Fruit fly (Drosophila melanogaster) whole organism, embryonic: ENCODE results near the gene CG46313.

Source experiments
- CG10431 ChIP-seq: fragments of 200-800 bp; sonication (Bioruptor generic); optimal IDR thresholded peaks from 3 replicates; lab custom pipeline; 2018; ENCODE audit warnings: missing biosample characterization, mild to moderate bottlenecking, missing genetic modification characterization
- CG12219 ChIP-seq: fragments of 200-800 bp; sonication (Bioruptor generic); optimal IDR thresholded peaks from 3 replicates; lab custom pipeline; 2018; ENCODE audit warnings: missing biosample characterization, mild to moderate bottlenecking, missing genetic modification characterization
- CG1233 ChIP-seq: fragments of 200-800 bp; sonication (Bioruptor generic); optimal IDR thresholded peaks from 4 replicates; lab custom pipeline; 2018; ENCODE audit warnings: missing biosample characterization, mild to moderate bottlenecking, missing genetic modification characterization
- CG12744 ChIP-seq: fragments of 200-800 bp; sonication (Bioruptor generic); optimal IDR thresholded peaks from 2 replicates; lab custom pipeline; 2016; ENCODE audit warnings: missing biosample characterization, missing genetic modification characterization
- CG15073 ChIP-seq: fragments of 200-800 bp; sonication (Bioruptor generic); optimal IDR thresholded peaks from 2 replicates; lab custom pipeline; 2016; ENCODE audit warnings: missing biosample characterization, missing genetic modification characterization
- CG17359 ChIP-seq: fragments of 200-800 bp; sonication (Bioruptor generic); optimal IDR thresholded peaks from 3 replicates; lab custom pipeline; 2018; ENCODE audit warnings: missing biosample characterization, mild to moderate bottlenecking, missing genetic modification characterization, moderate library complexity
- CG17568 ChIP-seq: fragments of 200-800 bp; sonication (Bioruptor generic); optimal IDR thresholded peaks from 2 replicates; lab custom pipeline; 2018; ENCODE audit warnings: missing biosample characterization, mild to moderate bottlenecking, missing genetic modification characterization, moderate library complexity
- CG17802 ChIP-seq: fragments of 200-800 bp; sonication (Bioruptor generic); optimal IDR thresholded peaks from 2 replicates; lab custom pipeline; 2018; ENCODE audit warnings: missing biosample characterization, mild to moderate bottlenecking, missing genetic modification characterization, moderate library complexity
- CG18619 ChIP-seq: fragments of 200-800 bp; sonication (Bioruptor generic); optimal IDR thresholded peaks from 3 replicates; lab custom pipeline; 2017; ENCODE audit warnings: missing biosample characterization, mild to moderate bottlenecking, missing genetic modification characterization
- CG2202 ChIP-seq: fragments of 200-800 bp; sonication (Bioruptor generic); optimal IDR thresholded peaks from 2 replicates; lab custom pipeline; 2018; ENCODE audit warnings: missing biosample characterization, mild to moderate bottlenecking, missing genetic modification characterization
- CG4360 ChIP-seq: fragments of 200-800 bp; sonication (Bioruptor generic); IDR thresholded peaks from 2 replicates; pipeline ENCODE4 v1.3.6; 2022; ENCODE audit warnings: missing biosample characterization, missing genetic modification characterization
- CG5953 ChIP-seq: fragments of 200-800 bp; sonication (Bioruptor generic); IDR thresholded peaks from 2 replicates; pipeline ENCODE4 v1.3.6; 2022; ENCODE audit warnings: missing biosample characterization, missing genetic modification characterization
- CG6791 ChIP-seq: fragments of 200-800 bp; sonication (Bioruptor generic); IDR thresholded peaks from 3 replicates; pipeline ENCODE4 v1.3.6; 2022; ENCODE audit warnings: missing biosample characterization, missing genetic modification characterization; ENCODE audit not compliant: partially characterized antibody
- CTCF ChIP-seq: fragments of 200-800 bp; sonication (Bioruptor generic); optimal IDR thresholded peaks from 2 replicates; lab custom pipeline; 2017; ENCODE audit warnings: missing biosample characterization, mild to moderate bottlenecking, missing genetic modification characterization, moderate library complexity
- Camta ChIP-seq: fragments of 200-800 bp; sonication (Bioruptor generic); optimal IDR thresholded peaks from 2 replicates; lab custom pipeline; 2016; ENCODE audit warnings: missing biosample characterization, missing genetic modification characterization
- CkIIα-i1 ChIP-seq: fragments of 200-800 bp; sonication (Bioruptor generic); IDR thresholded peaks from 2 replicates; pipeline ENCODE4 v1.3.6; 2022; ENCODE audit warnings: missing biosample characterization, missing genetic modification characterization
- Dbx ChIP-seq: fragments of 200-800 bp; sonication (Bioruptor generic); IDR thresholded peaks from 3 replicates; pipeline ENCODE4 v1.3.6; 2022; ENCODE audit warnings: missing biosample characterization, missing genetic modification characterization
- Dip2 ChIP-seq: fragments of 200-800 bp; sonication (Bioruptor generic); IDR thresholded peaks from 2 replicates; pipeline ENCODE4 v1.3.6; 2022; ENCODE audit warnings: missing biosample characterization, missing genetic modification characterization
- Hey ChIP-seq: fragments of 200-800 bp; sonication (Bioruptor generic); optimal IDR thresholded peaks from 3 replicates; lab custom pipeline; 2018; ENCODE audit warnings: missing biosample characterization, mild to moderate bottlenecking, missing genetic modification characterization
- HmgZ ChIP-seq: fragments of 200-800 bp; sonication (Bioruptor generic); optimal IDR thresholded peaks from 2 replicates; lab custom pipeline; 2018; ENCODE audit warnings: missing biosample characterization, mild to moderate bottlenecking, missing genetic modification characterization
- Hr3 ChIP-seq: fragments of 200-800 bp; sonication (Bioruptor generic); optimal IDR thresholded peaks from 3 replicates; lab custom pipeline; 2016; ENCODE audit warnings: missing biosample characterization, missing genetic modification characterization
- NfI ChIP-seq: fragments of 200-800 bp; sonication (Bioruptor generic); optimal IDR thresholded peaks from 3 replicates; lab custom pipeline; 2018; ENCODE audit warnings: missing biosample characterization, mild to moderate bottlenecking, missing genetic modification characterization, moderate library complexity
- Pdp1 ChIP-seq, 2 experiments: fragments of 200-800 bp; sonication (Bioruptor generic); optimal IDR thresholded peaks; 3 replicates each; lab custom pipeline; 2016; ENCODE audit warnings: missing biosample characterization in 2 of 2, missing genetic modification characterization in 2 of 2, mild to moderate bottlenecking in 1 of 2, moderate library complexity in 1 of 2
- Rx ChIP-seq: fragments of 200-800 bp; sonication (Bioruptor generic); IDR thresholded peaks from 2 replicates; pipeline ENCODE4 v1.3.6; 2022; ENCODE audit warnings: missing biosample characterization, missing genetic modification characterization
- Sry-β ChIP-seq: fragments of 200-800 bp; sonication (Bioruptor generic); optimal IDR thresholded peaks from 2 replicates; lab custom pipeline; 2018; ENCODE audit warnings: missing biosample characterization, mild to moderate bottlenecking, missing genetic modification characterization, moderate library complexity
- ac ChIP-seq: fragments of 200-800 bp; sonication (Bioruptor generic); optimal IDR thresholded peaks from 3 replicates; lab custom pipeline; 2017; ENCODE audit warnings: missing biosample characterization, mild to moderate bottlenecking, missing genetic modification characterization
- al ChIP-seq: fragments of 200-800 bp; sonication (Bioruptor generic); IDR thresholded peaks from 2 replicates; pipeline ENCODE4 v1.3.6; 2022; ENCODE audit warnings: missing biosample characterization, missing genetic modification characterization
- aop ChIP-seq: fragments of 200-800 bp; sonication (Bioruptor generic); IDR thresholded peaks from 2 replicates; pipeline ENCODE4 v1.3.6; 2022; ENCODE audit warnings: missing biosample characterization, missing genetic modification characterization
- ara ChIP-seq: fragments of 200-800 bp; sonication (Bioruptor generic); IDR thresholded peaks from 2 replicates; pipeline ENCODE4 v1.3.6; 2022; ENCODE audit warnings: missing biosample characterization, missing genetic modification characterization
- ash1 ChIP-seq: fragments of 200-800 bp; sonication (Bioruptor generic); optimal IDR thresholded peaks from 2 replicates; lab custom pipeline; 2018; ENCODE audit warnings: missing biosample characterization, mild to moderate bottlenecking, missing genetic modification characterization
- bcd ChIP-seq: fragments of 200-800 bp; sonication (Bioruptor generic); optimal IDR thresholded peaks from 2 replicates; lab custom pipeline; 2017; ENCODE audit warnings: missing biosample characterization, mild to moderate bottlenecking, missing genetic modification characterization
- btn ChIP-seq: fragments of 200-800 bp; sonication (Bioruptor generic); optimal IDR thresholded peaks from 2 replicates; lab custom pipeline; 2016; ENCODE audit warnings: missing biosample characterization, missing genetic modification characterization
- cas ChIP-seq: fragments of 200-800 bp; sonication (Bioruptor generic); IDR thresholded peaks from 2 replicates; pipeline ENCODE4 v1.3.6; 2022; ENCODE audit warnings: missing biosample characterization, missing genetic modification characterization
- crol ChIP-seq: fragments of 200-800 bp; sonication (Bioruptor generic); IDR thresholded peaks from 2 replicates; pipeline ENCODE4 v1.3.6; 2022; ENCODE audit warnings: missing biosample characterization, missing genetic modification characterization
- da ChIP-seq: fragments of 200-800 bp; sonication (Bioruptor generic); optimal IDR thresholded peaks from 2 replicates; lab custom pipeline; 2016; ENCODE audit warnings: missing biosample characterization, missing genetic modification characterization
- dysf ChIP-seq: fragments of 200-800 bp; sonication (Bioruptor generic); IDR thresholded peaks from 3 replicates; pipeline ENCODE4 v1.3.6; 2022; ENCODE audit warnings: missing biosample characterization, missing genetic modification characterization
- fd64A ChIP-seq: fragments of 200-800 bp; sonication (Bioruptor generic); optimal IDR thresholded peaks from 3 replicates; lab custom pipeline; 2018; ENCODE audit warnings: missing biosample characterization, mild to moderate bottlenecking, missing genetic modification characterization
- gcm2 ChIP-seq: fragments of 200-800 bp; sonication (Bioruptor generic); optimal IDR thresholded peaks from 2 replicates; lab custom pipeline; 2016; ENCODE audit warnings: missing biosample characterization, missing genetic modification characterization
- gsb ChIP-seq: fragments of 200-800 bp; sonication (Bioruptor generic); IDR thresholded peaks from 2 replicates; pipeline ENCODE4 v1.3.6; 2022; ENCODE audit warnings: missing biosample characterization, missing genetic modification characterization
- ham ChIP-seq: fragments of 200-800 bp; sonication (Bioruptor generic); IDR thresholded peaks from 2 replicates; pipeline ENCODE4 v1.3.6; 2022; ENCODE audit warnings: missing biosample characterization, missing genetic modification characterization
- her ChIP-seq: fragments of 200-800 bp; sonication (Bioruptor generic); optimal IDR thresholded peaks from 2 replicates; lab custom pipeline; 2016; ENCODE audit warnings: missing biosample characterization, missing genetic modification characterization
- ken ChIP-seq: fragments of 200-800 bp; sonication (Bioruptor generic); IDR thresholded peaks from 3 replicates; pipeline ENCODE4 v1.3.6; 2022; ENCODE audit warnings: missing biosample characterization, missing genetic modification characterization
- lov ChIP-seq, 2 experiments: fragments of 200-800 bp in 1 of 2; fragments of >200 bp in 1 of 2; sonication (Bioruptor generic) in 1 of 2; IDR thresholded peaks in 1 of 2; optimal IDR thresholded peaks in 1 of 2; 2 replicates in 1 of 2; 3 replicates in 1 of 2; pipeline versions ENCODE4 v1.3.6 to Lab custom; 2017 to 2022; ENCODE audit warnings: missing biosample characterization in 1 of 2, missing genetic modification characterization in 1 of 2
- nau ChIP-seq: fragments of 200-800 bp; sonication (Bioruptor generic); optimal IDR thresholded peaks from 3 replicates; lab custom pipeline; 2017; ENCODE audit warnings: missing biosample characterization, mild to moderate bottlenecking, missing genetic modification characterization, missing genetic modification reagents
- scrt ChIP-seq: fragments of 200-800 bp; sonication (Bioruptor generic); optimal IDR thresholded peaks from 2 replicates; lab custom pipeline; 2018; ENCODE audit warnings: missing biosample characterization, mild to moderate bottlenecking, missing genetic modification characterization, moderate library complexity
- sens-2 ChIP-seq: fragments of 200-800 bp; sonication (Bioruptor generic); IDR thresholded peaks from 2 replicates; pipeline ENCODE4 v1.3.6; 2022; ENCODE audit warnings: missing biosample characterization, missing genetic modification characterization
- shn ChIP-seq: fragments of 200-800 bp; sonication (Bioruptor generic); optimal IDR thresholded peaks from 3 replicates; lab custom pipeline; 2016; ENCODE audit warnings: missing biosample characterization, missing genetic modification characterization
- slbo ChIP-seq: fragments of 200-800 bp; sonication (Bioruptor generic); IDR thresholded peaks from 2 replicates; pipeline ENCODE4 v1.3.6; 2022; ENCODE audit warnings: missing biosample characterization, missing genetic modification characterization
- slou ChIP-seq: fragments of 200-800 bp; sonication (Bioruptor generic); optimal IDR thresholded peaks from 3 replicates; lab custom pipeline; 2016; ENCODE audit warnings: missing biosample characterization, missing genetic modification characterization
- sr ChIP-seq: fragments of 200-800 bp; sonication (Bioruptor generic); IDR thresholded peaks from 3 replicates; pipeline ENCODE4 v1.3.6; 2022; ENCODE audit warnings: missing biosample characterization, missing genetic modification characterization
- tna ChIP-seq: fragments of 200-800 bp; sonication (Bioruptor generic); IDR thresholded peaks from 2 replicates; pipeline ENCODE4 v1.3.6; 2022; ENCODE audit warnings: missing biosample characterization, missing genetic modification characterization; ENCODE audit not compliant: partially characterized antibody
- vfl ChIP-seq: fragments of 200-800 bp; sonication (Bioruptor generic); optimal IDR thresholded peaks from 2 replicates; lab custom pipeline; 2016; ENCODE audit warnings: missing biosample characterization, missing genetic modification characterization
- zen ChIP-seq: fragments of 200-800 bp; sonication (Bioruptor generic); optimal IDR thresholded peaks from 3 replicates; lab custom pipeline; 2018; ENCODE audit warnings: missing biosample characterization, mild to moderate bottlenecking, missing genetic modification characterization, moderate library complexity

CG46313 gene

DNA sequence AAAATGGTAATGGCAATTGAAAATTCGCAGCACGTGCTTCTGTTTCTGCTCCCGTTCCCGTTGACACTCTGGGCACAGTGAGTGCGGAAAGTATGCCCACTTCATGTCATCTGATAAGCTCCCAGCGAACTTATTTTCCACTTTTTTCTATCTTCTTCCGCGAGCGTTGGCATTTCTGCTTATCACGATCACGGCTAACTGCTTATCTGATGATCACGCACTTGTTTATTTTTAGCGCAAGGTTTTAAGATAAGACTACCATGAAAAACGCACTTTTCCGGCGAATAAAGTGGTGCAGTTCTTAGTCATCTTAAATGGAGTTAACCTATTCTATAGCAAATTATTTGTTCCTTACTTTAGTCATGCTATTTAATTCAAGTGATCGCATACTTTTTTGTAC lies 40.9 kb upstream of the CG46313 start (continued):
- no peak for TF ChIP-seq sens-2 (GFP tag; lab: Robert Waterston, UW)
- no peak for TF ChIP-seq her (GFP tag; lab: Kevin White, UChicago)
- TF ChIP-seq ash1 (GFP tag; lab: Kevin White, UChicago), result no peak
- no peak for TF ChIP-seq CG12744 (GFP tag; lab: Kevin White, UChicago)
- peak; percentile 56 for TF ChIP-seq CG12219
- peak; percentile 33 for TF ChIP-seq nau (GFP tag; lab: Kevin White, UChicago)
- TF ChIP-seq CkIIα-i1 (GFP tag; lab: Robert Waterston, UW), result no peak
- TF ChIP-seq bcd (GFP tag; lab: Kevin White, UChicago), result peak; percentile 19
- no peak for TF ChIP-seq cas (GFP tag; lab: Robert Waterston, UW)
- no peak for TF ChIP-seq ac (GFP tag; lab: Kevin White, UChicago)
- peak; percentile 34 for TF ChIP-seq HmgZ (tag; lab: Kevin White, UChicago)
- peak; percentile 41; the same call in 1 of the 2 replicates for TF ChIP-seq gsb (GFP tag; lab: Robert Waterston, UW)
- no peak for TF ChIP-seq CG15073 (GFP tag; lab: Kevin White, UChicago)
- no peak for TF ChIP-seq Dip2
- TF ChIP-seq Hr3 (GFP tag; lab: Kevin White, UChicago), result peak; percentile 31
- peak; percentile 59; the same call in 2 of the 3 replicates for TF ChIP-seq dysf (GFP tag; lab: Robert Waterston, UW)
- no peak for TF ChIP-seq sr (GFP tag; lab: Robert Waterston, UW)
- no peak for TF ChIP-seq CG4360 (GFP tag; lab: Robert Waterston, UW)
- no peak for TF ChIP-seq CG17568 (GFP tag; lab: Kevin White, UChicago)
- TF ChIP-seq zen (tag; lab: Kevin White, UChicago), result no peak
- no peak for TF ChIP-seq lov (optimal IDR thresholded peaks at IDR 0.05; lab: Kevin White, UChicago)
- TF ChIP-seq lov (GFP tag; IDR thresholded peaks at IDR 0.05; lab: Robert Waterston, UW), result no peak
- no peak for TF ChIP-seq CTCF (GFP tag; lab: Kevin White, UChicago)
- no peak for TF ChIP-seq CG10431 (GFP tag; lab: Kevin White, UChicago)
- no peak for TF ChIP-seq vfl
- no peak for TF ChIP-seq gcm2 (GFP tag; lab: Kevin White, UChicago)
- TF ChIP-seq CG17359 (tag; lab: Kevin White, UChicago), result peak; percentile 26
- no peak for TF ChIP-seq ara (GFP tag; lab: Robert Waterston, UW)
- TF ChIP-seq CG17802 (tag; lab: Kevin White, UChicago), result no peak
- TF ChIP-seq da (GFP tag; lab: Kevin White, UChicago), result no peak
- TF ChIP-seq Pdp1 (GFP tag; optimal IDR thresholded peaks at IDR 0.05; lab: Kevin White, UChicago), result no peak
- TF ChIP-seq NfI (GFP tag; lab: Kevin White, UChicago), result peak; percentile 39
- no peak for TF ChIP-seq ham (GFP tag; lab: Robert Waterston, UW)
- TF ChIP-seq Sry-β (GFP tag; lab: Kevin White, UChicago), result no peak
- TF ChIP-seq slou, result no peak
- TF ChIP-seq aop, result no peak
- TF ChIP-seq CG6791 (GFP tag; lab: Robert Waterston, UW), result no peak
- TF ChIP-seq CG18619 (GFP tag; lab: Kevin White, UChicago), result peak; percentile 7
- no peak for TF ChIP-seq CG2202 (tag; lab: Kevin White, UChicago)
- no peak for TF ChIP-seq Rx (GFP tag; lab: Robert Waterston, UW)
- peak; percentile 22 for TF ChIP-seq scrt (GFP tag; lab: Kevin White, UChicago)
- TF ChIP-seq shn, result no peak
- no peak for TF ChIP-seq tna (GFP tag; lab: Robert Waterston, UW)
- no peak for TF ChIP-seq ken (GFP tag; lab: Robert Waterston, UW)
- TF ChIP-seq fd64A (GFP tag; lab: Kevin White, UChicago), result no peak
- no peak for TF ChIP-seq Dbx (GFP tag; lab: Robert Waterston, UW)
- peak; percentile 23 for TF ChIP-seq Camta (GFP tag; lab: Kevin White, UChicago)
- peak; percentile 57 for TF ChIP-seq CG1233 (GFP tag; lab: Kevin White, UChicago)
- peak; percentile 46 for TF ChIP-seq slbo (GFP tag; lab: Robert Waterston, UW)
- no peak for TF ChIP-seq al (GFP tag; lab: Robert Waterston, UW)
- no peak for TF ChIP-seq crol (GFP tag; lab: Robert Waterston, UW)
- peak; percentile 19 for TF ChIP-seq btn (GFP tag; lab: Kevin White, UChicago)
- TF ChIP-seq CG5953 (GFP tag; lab: Robert Waterston, UW), result no peak
- no peak for TF ChIP-seq Hey (tag; lab: Kevin White, UChicago)
